Worm (Caenorhabditis elegans) whole organism, L4 larva: ENCODE measurements around the gene btb-12.

Experiments
- D1046.2 ChIP-seq: fragments of 200-800 bp; sonication (Bioruptor generic); IDR thresholded peaks from 2 replicates; pipeline ENCODE4 v1.3.6; 2022; ENCODE audit warnings: missing genetic modification characterization, missing compliant biosample characterization
- F49E8.2 ChIP-seq: sonication (generic microtip); optimal IDR thresholded peaks from 2 replicates; lab custom pipeline; 2016; ENCODE audit warnings: missing compliant biosample characterization, mild to moderate bottlenecking, missing genetic modification characterization, borderline replicate concordance
- Y48G9A.11 ChIP-seq: fragments of 200-800 bp; sonication (Bioruptor generic); IDR thresholded peaks from 2 replicates; pipeline ENCODE4 v1.3.6; 2022; ENCODE audit warnings: missing genetic modification reagents, missing genetic modification characterization, missing compliant biosample characterization
- Y75B8A.6 ChIP-seq: fragments of 200-800 bp; sonication (Bioruptor generic); IDR thresholded peaks from 2 replicates; pipeline ENCODE4 v1.3.6; 2022; ENCODE audit warnings: missing genetic modification reagents, missing genetic modification characterization, missing compliant biosample characterization
- ZK546.5 ChIP-seq, 2 experiments: sonication (generic microtip); optimal IDR thresholded peaks; 2 replicates each; lab custom pipeline; 2017; ENCODE audit warnings: missing biosample characterization in 2 of 2, missing genetic modification characterization in 2 of 2
- aha-1 ChIP-seq: fragments of 150-350 bp; peaks from one replicate; lab custom pipeline; 2014; ENCODE audit warnings: missing biosample characterization, missing genetic modification characterization
- aly-2 ChIP-seq: sonication (generic microtip); optimal IDR thresholded peaks from 2 replicates; lab custom pipeline; 2018; ENCODE audit warnings: missing biosample characterization, missing genetic modification characterization
- ceh-32 ChIP-seq: sonication (generic microtip); optimal IDR thresholded peaks from 2 replicates; lab custom pipeline; 2016; ENCODE audit warnings: mild to moderate bottlenecking, missing genetic modification characterization, missing compliant biosample characterization; ENCODE audit not compliant: poor library complexity
- ceh-44 ChIP-seq: fragments of 200-800 bp; sonication (Bioruptor generic); IDR thresholded peaks from 2 replicates; pipeline ENCODE4 v1.3.6; 2022; ENCODE audit warnings: missing genetic modification reagents, missing genetic modification characterization, missing compliant biosample characterization
- ceh-62 ChIP-seq: sonication (generic microtip); optimal IDR thresholded peaks from 2 replicates; lab custom pipeline; 2017; ENCODE audit warnings: missing biosample characterization, missing genetic modification characterization
- ces-1 ChIP-seq: fragments of 150-350 bp; sonication (generic microtip); optimal IDR thresholded peaks from 4 replicates; lab custom pipeline; 2014; ENCODE audit warnings: missing biosample characterization, missing genetic modification reagents, missing genetic modification characterization
- cey-2 ChIP-seq: sonication (generic microtip); optimal IDR thresholded peaks from 3 replicates; lab custom pipeline; 2017; ENCODE audit warnings: missing genetic modification characterization, mild to moderate bottlenecking, missing compliant biosample characterization, antibody characterized with exemption, borderline replicate concordance; ENCODE audit not compliant: insufficient read depth
- ctbp-1 ChIP-seq: fragments of 200-800 bp; sonication (Bioruptor generic); IDR thresholded peaks from 2 replicates; pipeline ENCODE4 v1.3.6; 2022; ENCODE audit warnings: missing genetic modification reagents, missing genetic modification characterization, missing compliant biosample characterization
- daf-12 ChIP-seq: fragments of 150-350 bp; optimal IDR thresholded peaks from 2 replicates; lab custom pipeline; 2014; ENCODE audit warnings: missing biosample characterization, missing genetic modification reagents, missing genetic modification characterization
- daf-16 ChIP-seq, 3 experiments: sonication (generic microtip); optimal IDR thresholded peaks; 2 replicates each; lab custom pipeline; 2016 to 2017; ENCODE audit warnings: missing genetic modification characterization in 3 of 3, missing genetic modification reagents in 3 of 3, mild to moderate bottlenecking in 2 of 3, missing compliant biosample characterization in 2 of 3, missing biosample characterization in 1 of 3, moderate library complexity in 1 of 3
- daf-8 ChIP-seq: fragments of 200-800 bp; sonication (Bioruptor generic); IDR thresholded peaks from 2 replicates; pipeline ENCODE4 v1.3.6; 2022; ENCODE audit warnings: missing genetic modification characterization, missing compliant biosample characterization
- dmd-6 ChIP-seq: fragments of 200-800 bp; sonication (Bioruptor generic); IDR thresholded peaks from 2 replicates; pipeline ENCODE4 v1.3.6; 2022; ENCODE audit warnings: missing genetic modification reagents, missing genetic modification characterization, missing compliant biosample characterization
- dmd-8 ChIP-seq: fragments of 200-800 bp; sonication (Bioruptor generic); IDR thresholded peaks from 2 replicates; pipeline ENCODE4 v1.3.6; 2022; ENCODE audit warnings: missing genetic modification characterization, missing compliant biosample characterization
- duxl-1 ChIP-seq: sonication (generic microtip); optimal IDR thresholded peaks from 2 replicates; lab custom pipeline; 2016; ENCODE audit warnings: mild to moderate bottlenecking, missing genetic modification characterization, moderate library complexity, missing compliant biosample characterization; ENCODE audit not compliant: poor library complexity
- egl-27 ChIP-seq: sonication (generic microtip); optimal IDR thresholded peaks from 3 replicates; lab custom pipeline; 2017; ENCODE audit warnings: missing biosample characterization, missing genetic modification reagents, missing genetic modification characterization
- fkh-10 ChIP-seq: fragments of 150-350 bp; optimal IDR thresholded peaks from 2 replicates; lab custom pipeline; 2014; ENCODE audit warnings: missing biosample characterization, missing genetic modification reagents, missing genetic modification characterization
- fos-1 ChIP-seq: fragments of 150-350 bp; optimal IDR thresholded peaks from 2 replicates; lab custom pipeline; 2014; ENCODE audit warnings: missing biosample characterization, missing genetic modification characterization
- hlh-11 ChIP-seq: fragments of 200-800 bp; sonication (Bioruptor generic); optimal IDR thresholded peaks from 2 replicates; lab custom pipeline; 2018; ENCODE audit warnings: mild to moderate bottlenecking, missing genetic modification characterization, missing compliant biosample characterization
- lin-38 ChIP-seq: fragments of 200-800 bp; sonication (Bioruptor generic); IDR thresholded peaks from 2 replicates; pipeline ENCODE4 v1.3.6; 2022; ENCODE audit warnings: missing genetic modification reagents, missing genetic modification characterization, missing compliant biosample characterization
- lir-3 ChIP-seq: sonication (generic microtip); optimal IDR thresholded peaks from 2 replicates; lab custom pipeline; 2016; ENCODE audit warnings: mild to moderate bottlenecking, missing genetic modification characterization, missing compliant biosample characterization
- lsy-2 ChIP-seq, 2 experiments: fragments of 150-350 bp in 1 of 2; sonication (generic microtip) in 1 of 2; optimal IDR thresholded peaks; 2 replicates each; lab custom pipeline; 2014 to 2017; ENCODE audit warnings: missing biosample characterization in 2 of 2, missing genetic modification characterization in 2 of 2
- madf-9 ChIP-seq: fragments of 200-800 bp; sonication (Bioruptor generic); conservative IDR thresholded peaks from 2 replicates; pipeline ENCODE4 v1.3.6; 2022; ENCODE audit warnings: missing genetic modification reagents, missing genetic modification characterization, missing compliant biosample characterization
- mep-1 ChIP-seq: fragments of 150-350 bp; sonication (generic microtip); optimal IDR thresholded peaks from 3 replicates; lab custom pipeline; 2014; ENCODE audit warnings: missing biosample characterization, missing genetic modification characterization
- mxl-2 ChIP-seq: fragments of 200-800 bp; sonication (Bioruptor generic); conservative IDR thresholded peaks from 2 replicates; pipeline ENCODE4 v1.3.6; 2022; ENCODE audit warnings: missing genetic modification reagents, missing genetic modification characterization, missing compliant biosample characterization
- nhr-11 ChIP-seq: fragments of 150-350 bp; optimal IDR thresholded peaks from 2 replicates; lab custom pipeline; 2014; ENCODE audit warnings: missing biosample characterization, missing genetic modification characterization
- nhr-111 ChIP-seq: fragments of 200-800 bp; sonication (Bioruptor generic); optimal IDR thresholded peaks from 2 replicates; lab custom pipeline; 2018; ENCODE audit warnings: mild to moderate bottlenecking, missing genetic modification characterization, missing compliant biosample characterization
- nhr-25 ChIP-seq: sonication (generic microtip); optimal IDR thresholded peaks from 2 replicates; lab custom pipeline; 2017; ENCODE audit warnings: missing genetic modification characterization, mild to moderate bottlenecking, missing compliant biosample characterization, antibody characterized with exemption, moderate library complexity, borderline replicate concordance; ENCODE audit not compliant: insufficient read depth
- nhr-28 ChIP-seq: fragments of 150-350 bp; optimal IDR thresholded peaks from 2 replicates; lab custom pipeline; 2014; ENCODE audit warnings: missing biosample characterization, missing genetic modification characterization
- nhr-48 ChIP-seq: sonication (generic microtip); optimal IDR thresholded peaks from 2 replicates; lab custom pipeline; 2016; ENCODE audit warnings: mild to moderate bottlenecking, missing genetic modification characterization, missing compliant biosample characterization
- nhr-6 ChIP-seq: fragments of 150-350 bp; optimal IDR thresholded peaks from 2 replicates; lab custom pipeline; 2014; ENCODE audit warnings: missing biosample characterization, missing genetic modification characterization
- nhr-76 ChIP-seq: fragments of 150-350 bp; optimal IDR thresholded peaks from 2 replicates; lab custom pipeline; 2014; ENCODE audit warnings: missing biosample characterization, missing genetic modification characterization
- php-3 ChIP-seq: fragments of 200-800 bp; sonication (Bioruptor generic); IDR thresholded peaks from 2 replicates; pipeline ENCODE4 v1.3.6; 2022; ENCODE audit warnings: missing genetic modification reagents, missing genetic modification characterization, missing compliant biosample characterization
- pqm-1 ChIP-seq: sonication (generic microtip); optimal IDR thresholded peaks from 2 replicates; lab custom pipeline; 2017; ENCODE audit warnings: missing biosample characterization, missing genetic modification characterization
- snpc-4 ChIP-seq: fragments of 150-350 bp; optimal IDR thresholded peaks from 2 replicates; lab custom pipeline; 2014; ENCODE audit warnings: missing biosample characterization, missing genetic modification characterization
- spr-3 ChIP-seq: fragments of 200-800 bp; sonication (Bioruptor generic); optimal IDR thresholded peaks from 2 replicates; lab custom pipeline; 2018; ENCODE audit warnings: mild to moderate bottlenecking, missing genetic modification characterization, missing compliant biosample characterization
- tag-97 ChIP-seq: fragments of 200-800 bp; sonication (Bioruptor generic); IDR thresholded peaks from 2 replicates; pipeline ENCODE4 v1.3.6; 2022; ENCODE audit warnings: missing genetic modification characterization, missing compliant biosample characterization
- unc-39 ChIP-seq: sonication (generic microtip); optimal IDR thresholded peaks from 2 replicates; lab custom pipeline; 2017; ENCODE audit warnings: missing biosample characterization, missing genetic modification characterization
- vab-7 ChIP-seq: fragments of 200-800 bp; sonication (Bioruptor generic); IDR thresholded peaks from 2 replicates; pipeline ENCODE4 v1.3.6; 2022; ENCODE audit warnings: missing genetic modification reagents, missing genetic modification characterization, missing compliant biosample characterization
- zfp-3 ChIP-seq: fragments of 200-800 bp; sonication (Bioruptor generic); conservative IDR thresholded peaks from 2 replicates; pipeline ENCODE4 v1.3.6; 2022; ENCODE audit warnings: missing genetic modification reagents, missing genetic modification characterization, missing compliant biosample characterization
- zip-11 ChIP-seq: fragments of 200-800 bp; sonication (Bioruptor generic); IDR thresholded peaks from 2 replicates; pipeline ENCODE4 v1.3.6; 2022; ENCODE audit warnings: missing genetic modification characterization, missing compliant biosample characterization
- zip-2 ChIP-seq: fragments of 150-350 bp; optimal IDR thresholded peaks from 2 replicates; lab custom pipeline; 2014; ENCODE audit warnings: missing biosample characterization, missing genetic modification characterization
- ztf-11 ChIP-seq: fragments of 150-350 bp; optimal IDR thresholded peaks from 2 replicates; lab custom pipeline; 2014; ENCODE audit warnings: missing biosample characterization, missing genetic modification characterization

The btb-12 gene

ce11 chrII:1654917-1655316 is at the start of gene btb-12:
Gene btb-12 (plus strand): TSS chrII:1655217.
- TF ChIP-seq ZK546.5 (tag; optimal IDR thresholded peaks at IDR 0.05; lab: Kevin White, UChicago) (no peak), nhr-76 (tag; lab: Kevin White, UChicago) (no peak), nhr-48 (tag; lab: Kevin White, UChicago) (no peak), lin-38 (no peak), Y48G9A.11 (GFP tag; lab: Robert Waterston, UW) (no peak), spr-3 (GFP tag; lab: Kevin White, UChicago) (no peak), unc-39 (tag; lab: Kevin White, UChicago) (no peak), lir-3 (tag; lab: Kevin White, UChicago) (no peak), snpc-4 (tag; lab: Kevin White, UChicago) (no peak), ces-1 (GFP tag; lab: Kevin White, UChicago) (no peak)

ce11 chrII:1606079-1606478 is 48.9 kb upstream of the btb-12 start, which contains the start of gene bath-33:
Gene bath-33 (minus strand): TSS chrII:1606179.
- TF ChIP-seq nhr-111 (GFP tag; lab: Kevin White, UChicago), result no peak
- TF ChIP-seq ceh-62 (tag; lab: Kevin White, UChicago), result no peak
- TF ChIP-seq mxl-2 (GFP tag; lab: Robert Waterston, UW), result no peak
- no peak for TF ChIP-seq nhr-6 (tag; lab: Kevin White, UChicago)
- TF ChIP-seq dmd-6, result no peak
- no peak for TF ChIP-seq vab-7 (GFP tag; lab: Robert Waterston, UW)
- no peak for TF ChIP-seq php-3
- no peak for TF ChIP-seq ceh-32 (tag; lab: Kevin White, UChicago)
- TF ChIP-seq fos-1 (tag; lab: Kevin White, UChicago), result no peak
- TF ChIP-seq zip-2 (tag; lab: Kevin White, UChicago), result no peak
- no peak for TF ChIP-seq mep-1
- no peak for TF ChIP-seq zip-11 (GFP tag; lab: Robert Waterston, UW)
- TF ChIP-seq pqm-1 (tag; lab: Kevin White, UChicago), result no peak
- no peak for TF ChIP-seq D1046.2 (GFP tag; lab: Robert Waterston, UW)
- TF ChIP-seq nhr-48 (tag; lab: Kevin White, UChicago), result no peak
- no peak for TF ChIP-seq nhr-11 (tag; lab: Kevin White, UChicago)
- TF ChIP-seq nhr-76 (tag; lab: Kevin White, UChicago), result no peak
- TF ChIP-seq spr-3 (GFP tag; lab: Kevin White, UChicago), result no peak
- TF ChIP-seq egl-27, result no peak
- TF ChIP-seq daf-12 (tag; lab: Kevin White, UChicago), result no peak

- TF ChIP-seq ctbp-1, result no peak
- no peak for TF ChIP-seq aha-1
- TF ChIP-seq lin-38, result no peak
- no peak for TF ChIP-seq Y75B8A.6 (GFP tag; lab: Robert Waterston, UW)
- no peak for TF ChIP-seq cey-2 (tag; lab: Kevin White, UChicago)
- no peak for TF ChIP-seq tag-97 (GFP tag; lab: Robert Waterston, UW)
- TF ChIP-seq nhr-76 (tag; lab: Kevin White, UChicago), result no peak
- TF ChIP-seq nhr-25 (tag; lab: Kevin White, UChicago), result no peak
- TF ChIP-seq duxl-1 (tag; lab: Kevin White, UChicago), result no peak
- TF ChIP-seq dmd-8, result no peak
- no peak for TF ChIP-seq aly-2 (tag; lab: Kevin White, UChicago)
- TF ChIP-seq ceh-44 (GFP tag; lab: Robert Waterston, UW), result no peak
- peak; percentile 48 for TF ChIP-seq nhr-28 (tag; lab: Kevin White, UChicago)
- peak; percentile 80 for TF ChIP-seq pqm-1 (tag; lab: Kevin White, UChicago)
- TF ChIP-seq fkh-10, result no peak
- no peak for TF ChIP-seq spr-3 (GFP tag; lab: Kevin White, UChicago)
- TF ChIP-seq F49E8.2, result no peak
- no peak for TF ChIP-seq php-3
- no peak for TF ChIP-seq lsy-2 (tag; optimal IDR thresholded peaks at IDR 0.05; lab: Kevin White, UChicago)
- TF ChIP-seq madf-9, result no peak
- TF ChIP-seq daf-16 (GFP tag; optimal IDR thresholded peaks at IDR 0.05; lab: Kevin White, UChicago), result no peak
- TF ChIP-seq daf-16 (tag; optimal IDR thresholded peaks at IDR 0.05; lab: Kevin White, UChicago), result peak; percentile 86
- no peak for TF ChIP-seq zfp-3 (GFP tag; lab: Robert Waterston, UW)
- peak; percentile 15 for TF ChIP-seq hlh-11 (tag; lab: Kevin White, UChicago)
- TF ChIP-seq ceh-62 (tag; lab: Kevin White, UChicago), result no peak
- TF ChIP-seq ztf-11 (tag; lab: Kevin White, UChicago), result no peak
- no peak for TF ChIP-seq egl-27
- TF ChIP-seq daf-8 (GFP tag; lab: Robert Waterston, UW), result no peak
Observed at ce11 chrII:1607575-1607974, 47.4 kb upstream of the btb-12 start.
